Worm (Caenorhabditis elegans): ENCODE results near the gene aqp-4.

aqp-4 gene

DNA sequence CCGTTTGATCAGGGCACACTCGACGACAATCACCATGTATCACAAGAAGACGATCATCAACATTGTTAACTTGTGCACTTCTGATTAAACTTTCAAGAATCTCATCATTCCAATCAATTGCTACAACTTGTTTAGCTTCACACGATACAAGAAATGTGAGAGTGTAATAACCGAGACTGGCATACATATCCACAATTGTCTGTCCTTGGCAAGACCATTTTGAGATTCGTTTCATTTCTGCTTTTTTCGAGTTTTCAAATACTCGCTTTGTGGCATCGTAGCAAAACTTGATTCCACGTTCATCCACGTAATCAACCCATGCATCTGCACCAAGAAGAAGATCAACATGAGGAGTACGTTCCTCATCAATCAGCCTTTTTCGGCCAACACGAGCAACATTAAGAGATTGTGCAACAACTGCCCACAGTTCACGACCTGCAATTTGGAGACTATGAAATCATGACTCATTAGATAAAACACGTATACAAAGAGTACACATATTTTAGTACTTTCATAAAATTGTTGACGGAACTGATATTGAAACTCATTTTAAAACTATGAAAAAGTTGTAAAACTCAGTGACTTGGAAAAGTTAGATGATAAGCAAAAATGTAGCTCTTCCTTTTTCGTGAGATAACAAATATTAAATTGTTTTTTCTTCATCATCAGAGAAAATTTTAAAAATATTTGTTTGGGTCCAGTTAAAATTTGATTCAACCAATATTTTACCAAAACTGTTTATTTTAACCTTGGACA lies 24.8 kb upstream of the aqp-4 start:
- TF ChIP-seq flt-1 (GFP tag; IDR thresholded peaks at IDR 0.05) (no peak), scrt-1 (GFP tag; IDR thresholded peaks at IDR 0.05) (no peak), B0310.2 (tag; optimal IDR thresholded peaks at IDR 0.05) (no peak), sea-1 (GFP tag; conservative IDR thresholded peaks at IDR 0.05) (no peak), F13C5.2 (tag; optimal IDR thresholded peaks at IDR 0.05) (no peak), ceh-36 (tag; optimal IDR thresholded peaks at IDR 0.05) (no peak), pes-1 (GFP tag; IDR thresholded peaks at IDR 0.05) (no peak), hnd-1 (tag; optimal IDR thresholded peaks at IDR 0.05) (no peak), tbx-11 (GFP tag; IDR thresholded peaks at IDR 0.05) (no peak)

DNA sequence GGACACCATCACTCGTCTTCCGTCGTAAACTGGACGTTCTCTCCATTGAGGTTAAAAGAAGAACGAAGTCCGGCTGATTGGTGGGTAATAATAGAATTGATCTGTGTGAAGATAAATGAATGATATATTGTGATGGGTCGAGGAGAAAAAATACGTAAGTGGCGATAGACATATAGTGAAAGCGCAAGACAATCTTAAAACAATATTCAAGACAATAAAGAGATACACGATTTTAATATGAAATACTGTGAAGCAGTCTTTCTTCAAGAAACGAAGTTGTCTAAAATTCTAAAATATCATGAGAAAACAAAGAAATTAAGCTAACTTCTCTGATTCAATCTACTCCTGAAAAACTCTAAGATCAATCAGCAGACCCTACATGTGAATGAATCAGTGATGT lies 23.8 kb upstream of the aqp-4 start, which contains the start of gene F40F9.10:
Gene F40F9.10, minus strand, starts transcription at position 101 of the 400 bp plus-strand sequence.
- TF ChIP-seq ceh-13 (GFP tag; optimal IDR thresholded peaks at IDR 0.05) = no peak
- no peak for TF ChIP-seq scrt-1 (GFP tag; IDR thresholded peaks at IDR 0.05)
- no peak for TF ChIP-seq pes-1 (GFP tag; IDR thresholded peaks at IDR 0.05)
- TF ChIP-seq ama-1 (optimal IDR thresholded peaks at IDR 0.05) = no peak
- TF ChIP-seq B0310.2 (tag; optimal IDR thresholded peaks at IDR 0.05) = no peak
- TF ChIP-seq hnd-1 (tag; optimal IDR thresholded peaks at IDR 0.05) = no peak
- no peak for TF ChIP-seq tbx-11 (GFP tag; IDR thresholded peaks at IDR 0.05)
- no peak for TF ChIP-seq hmg-4 (GFP tag; optimal IDR thresholded peaks at IDR 0.05)
- TF ChIP-seq ceh-36 (tag; optimal IDR thresholded peaks at IDR 0.05) = no peak
- no peak for TF ChIP-seq F13C5.2 (tag; optimal IDR thresholded peaks at IDR 0.05)
- TF ChIP-seq ets-7 (tag; optimal IDR thresholded peaks at IDR 0.05) = no peak
- no peak for TF ChIP-seq sea-1 (GFP tag; conservative IDR thresholded peaks at IDR 0.05)
- no peak for TF ChIP-seq flt-1 (GFP tag; IDR thresholded peaks at IDR 0.05)
- TF ChIP-seq aly-1 (tag; optimal IDR thresholded peaks at IDR 0.05) = no peak
- TF ChIP-seq tra-4 (tag; optimal IDR thresholded peaks at IDR 0.05) = no peak

ce11 chrV:9714909-9715308 lies 22.4 kb upstream of the aqp-4 start, which contains the start of gene F40F9.3:
Gene F40F9.3, plus strand, starts transcription at chrV:9715209.
- TF ChIP-seq hnd-1 (tag; optimal IDR thresholded peaks at IDR 0.05) (no peak), hmg-4 (GFP tag; optimal IDR thresholded peaks at IDR 0.05) (no peak), ets-7 (tag; optimal IDR thresholded peaks at IDR 0.05) (no peak), hmbx-1 (tag; optimal IDR thresholded peaks at IDR 0.05) (no peak), tra-4 (tag; optimal IDR thresholded peaks at IDR 0.05) (no peak), aly-1 (tag; optimal IDR thresholded peaks at IDR 0.05) (no peak), B0310.2 (tag; optimal IDR thresholded peaks at IDR 0.05) (no peak), F13C5.2 (tag; optimal IDR thresholded peaks at IDR 0.05) (no peak), tbx-37 (GFP tag; conservative IDR thresholded peaks at IDR 0.05) (no peak), sea-1 (GFP tag; conservative IDR thresholded peaks at IDR 0.05) (no peak), flt-1 (GFP tag; IDR thresholded peaks at IDR 0.05) (no peak), ama-1 (optimal IDR thresholded peaks at IDR 0.05) (no peak)

ce11 chrV:9716397-9716796 lies 21.0 kb upstream of the aqp-4 start, which contains the start of gene str-188:
Gene str-188, plus strand, starts transcription at chrV:9716697.
- TF ChIP-seq sea-1 (GFP tag; conservative IDR thresholded peaks at IDR 0.05) = no peak
- no peak for TF ChIP-seq ama-1 (optimal IDR thresholded peaks at IDR 0.05)
- TF ChIP-seq F13C5.2 (tag; optimal IDR thresholded peaks at IDR 0.05) = no peak
- TF ChIP-seq flt-1 (GFP tag; IDR thresholded peaks at IDR 0.05) = no peak
- TF ChIP-seq hnd-1 (tag; optimal IDR thresholded peaks at IDR 0.05) = no peak

ce11 chrV:9724021-9724671 lies 13.2 kb upstream of the aqp-4 start, which contains the start of gene slcr-46.3:
Gene slcr-46.3, minus strand, starts transcription at chrV:9724106.
- TF ChIP-seq F13C5.2 (tag; optimal IDR thresholded peaks at IDR 0.05) (no peak), tra-4 (tag; optimal IDR thresholded peaks at IDR 0.05) (no peak), ceh-13 (GFP tag; optimal IDR thresholded peaks at IDR 0.05) (no peak), ceh-36 (tag; optimal IDR thresholded peaks at IDR 0.05) (no peak), tbx-37 (GFP tag; conservative IDR thresholded peaks at IDR 0.05) (no peak), scrt-1 (GFP tag; IDR thresholded peaks at IDR 0.05) (no peak), aly-1 (tag; optimal IDR thresholded peaks at IDR 0.05) (no peak), ama-1 (optimal IDR thresholded peaks at IDR 0.05) (no peak), B0310.2 (tag; optimal IDR thresholded peaks at IDR 0.05) (no peak), sea-1 (GFP tag; conservative IDR thresholded peaks at IDR 0.05) (no peak), hmbx-1 (tag; optimal IDR thresholded peaks at IDR 0.05) (no peak), tbx-11 (GFP tag; IDR thresholded peaks at IDR 0.05) (no peak)

DNA sequence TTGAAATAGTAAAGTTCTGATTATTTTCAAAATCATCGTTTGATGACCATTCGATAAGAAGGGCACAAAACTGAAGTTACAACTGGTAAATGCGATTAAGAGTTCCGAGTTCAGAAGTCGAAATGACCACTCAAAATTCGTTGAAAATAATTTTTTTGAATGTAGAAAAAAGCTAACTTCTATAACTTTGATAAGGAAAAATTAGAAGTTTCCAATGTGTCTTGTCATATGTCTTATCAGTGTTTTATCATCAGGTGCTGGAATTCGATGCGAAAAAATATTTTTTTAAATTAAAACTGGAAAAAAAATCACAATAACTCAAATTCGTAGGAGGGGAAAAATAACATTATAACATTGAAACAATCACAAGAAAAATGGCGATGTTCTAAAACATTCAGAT lies 11.6 kb upstream of the aqp-4 start:
- TF ChIP-seq F13C5.2 (tag; optimal IDR thresholded peaks at IDR 0.05) (no peak), scrt-1 (GFP tag; IDR thresholded peaks at IDR 0.05) (no peak), flt-1 (GFP tag; IDR thresholded peaks at IDR 0.05) (no peak), ets-7 (tag; optimal IDR thresholded peaks at IDR 0.05) (no peak), tbx-37 (GFP tag; conservative IDR thresholded peaks at IDR 0.05) (no peak), hmg-4 (GFP tag; optimal IDR thresholded peaks at IDR 0.05) (no peak)

DNA sequence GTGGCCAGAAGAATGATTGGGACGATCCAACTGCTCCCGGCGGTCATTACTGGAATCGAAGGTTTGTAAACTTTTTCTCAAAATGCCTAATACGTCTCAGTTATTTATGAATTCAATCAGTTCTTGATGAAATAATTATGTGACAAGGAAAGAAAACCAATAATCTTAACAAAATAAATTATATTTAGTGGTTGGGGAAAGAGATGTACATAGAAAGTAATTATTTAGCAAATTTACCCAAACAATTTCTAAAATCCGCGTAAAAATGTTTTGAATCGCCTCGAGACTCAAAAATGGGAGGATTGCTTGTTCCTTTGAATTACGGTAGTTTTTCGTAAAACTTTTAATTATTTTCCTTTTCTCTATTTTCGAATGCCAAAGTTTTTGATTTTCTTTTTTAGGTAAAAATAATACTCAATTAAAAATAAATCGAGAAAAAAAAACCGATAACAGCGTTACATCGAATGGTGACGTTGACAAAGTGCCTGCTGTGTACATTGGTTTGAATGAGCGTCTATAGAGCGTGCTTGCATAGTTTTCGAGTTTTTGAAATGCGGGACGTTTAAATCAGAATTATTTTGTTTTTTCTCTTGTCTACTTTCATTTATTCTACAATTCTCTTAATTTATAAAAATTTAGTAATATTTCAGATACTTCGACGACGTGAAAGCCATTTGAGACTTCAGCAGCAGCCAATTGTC lies 7.7 kb upstream of the aqp-4 start, which contains the start of the genes aagr-3 and drap-1:
Gene aagr-3, minus strand, starts transcription at position 51 of the 701 bp plus-strand sequence.
Gene drap-1, plus strand, starts transcription at position 645 of the 701 bp plus-strand sequence.
- TF ChIP-seq ama-1 (optimal IDR thresholded peaks at IDR 0.05) = no peak
- TF ChIP-seq sea-1 (GFP tag; conservative IDR thresholded peaks at IDR 0.05) = no peak
- TF ChIP-seq tra-4 (tag; optimal IDR thresholded peaks at IDR 0.05) = no peak
- no peak for TF ChIP-seq pes-1 (GFP tag; IDR thresholded peaks at IDR 0.05)
- no peak for TF ChIP-seq flt-1 (GFP tag; IDR thresholded peaks at IDR 0.05)
- TF ChIP-seq ceh-13 (GFP tag; optimal IDR thresholded peaks at IDR 0.05) = no peak
- TF ChIP-seq ets-7 (tag; optimal IDR thresholded peaks at IDR 0.05) = no peak
- TF ChIP-seq hnd-1 (tag; optimal IDR thresholded peaks at IDR 0.05) = no peak

Data from whole organism, early embryonic.